Fruit fly (Drosophila melanogaster) whole organism, embryonic: Measurements from ENCODE around the gene Muc14A.

Experiments
- CG14860 ChIP-seq: fragments of 200-800 bp; sonication (Bioruptor generic); IDR thresholded peaks from 3 replicates; pipeline ENCODE4 v1.3.6; 2022; ENCODE audit warnings: missing biosample characterization, missing genetic modification characterization; ENCODE audit not compliant: partially characterized antibody
- CG15601 ChIP-seq: fragments of 200-800 bp; sonication (Bioruptor generic); optimal IDR thresholded peaks from 3 replicates; lab custom pipeline; 2019; ENCODE audit warnings: missing biosample characterization, mild to moderate bottlenecking, missing genetic modification characterization, moderate library complexity
- CG1792 ChIP-seq: fragments of 200-800 bp; sonication (Bioruptor generic); optimal IDR thresholded peaks from 2 replicates; lab custom pipeline; 2016; ENCODE audit warnings: missing biosample characterization, missing genetic modification characterization
- nau ChIP-seq: fragments of 200-800 bp; sonication (Bioruptor generic); optimal IDR thresholded peaks from 3 replicates; lab custom pipeline; 2017; ENCODE audit warnings: missing biosample characterization, mild to moderate bottlenecking, missing genetic modification characterization, missing genetic modification reagents
- otp ChIP-seq: fragments of 200-800 bp; sonication (Bioruptor generic); IDR thresholded peaks from 3 replicates; pipeline ENCODE4, ENCODE4 v1.3.6; 2022; ENCODE audit warnings: missing biosample characterization, missing genetic modification characterization
- psq ChIP-seq: fragments of 200-800 bp; sonication (Bioruptor generic); optimal IDR thresholded peaks from 2 replicates; lab custom pipeline; 2017; ENCODE audit warnings: missing biosample characterization, missing genetic modification characterization

- TF ChIP-seq nau (GFP tag; lab: Kevin White, UChicago) = no peak
- no peak for TF ChIP-seq CG14860 (GFP tag; lab: Robert Waterston, UW)
- 0 out of 3 replicates have a peak, but pooled peaks have one; percentile 9 for TF ChIP-seq otp
- no peak for TF ChIP-seq psq (GFP tag; lab: Kevin White, UChicago)
- no peak for TF ChIP-seq CG15601 (tag; lab: Kevin White, UChicago)
- no peak for TF ChIP-seq CG1792 (GFP tag; lab: Kevin White, UChicago)
Observed at dm6 chrX:16091431-16091990, 82.6 kb downstream of the Muc14A start, which contains the start of gene Tob.
